Fruit fly (Drosophila melanogaster): ENCODE results near the gene Ctl2.

The Ctl2 gene

dm6 chr3R:29139767-29140755 lies 16.9 kb downstream of the Ctl2 start:
- TF ChIP-seq CG13204 (GFP tag; optimal IDR thresholded peaks at IDR 0.05) (no peak), gl (tag; optimal IDR thresholded peaks at IDR 0.05) (peak; percentile 19), CG8301 (tag; optimal IDR thresholded peaks at IDR 0.05) (peak; percentile 1), fd96Ca (GFP tag; IDR thresholded peaks at IDR 0.05) (0 out of 3 replicates have a peak, but pooled peaks have one; percentile 5), EcR (GFP tag; optimal IDR thresholded peaks at IDR 0.05) (peak; percentile 37), CG8159 (tag; optimal IDR thresholded peaks at IDR 0.05) (peak; percentile 69), CG17806 (tag; optimal IDR thresholded peaks at IDR 0.05) (peak; percentile 51), Pif1A (GFP tag; optimal IDR thresholded peaks at IDR 0.05) (no peak)

- TF ChIP-seq EcR (GFP tag; optimal IDR thresholded peaks at IDR 0.05), result no peak
- TF ChIP-seq CG12605 (GFP tag; IDR thresholded peaks at IDR 0.05), result peak; percentile 40; the same call in 1 of the 2 replicates
Measured at dm6 chr3R:29146710-29147109, 23.5 kb downstream of the Ctl2 start, which contains the start of gene CG14511. Gene CG14511, minus strand, starts transcription at chr3R:29146893.

dm6 chr3R:29148072-29148471 lies 24.9 kb downstream of the Ctl2 start, which contains the start of the genes CG11882 and Pglym78:
Gene CG11882, minus strand, starts transcription at chr3R:29148172.
Gene Pglym78, plus strand, starts transcription at chr3R:29148248.
- TF ChIP-seq Ets98B (GFP tag; IDR thresholded peaks at IDR 0.05), result 0 out of 2 replicates have a peak, but pooled peaks have one; percentile 7
- no peak for TF ChIP-seq CG10348 (GFP tag; IDR thresholded peaks at IDR 0.05)
- TF ChIP-seq Pif1A (GFP tag; optimal IDR thresholded peaks at IDR 0.05), result no peak
- TF ChIP-seq Pif1B (GFP tag; optimal IDR thresholded peaks at IDR 0.05), result no peak
- peak; percentile 59; the same call in 2 of the 3 replicates for TF ChIP-seq CG4496 (GFP tag; IDR thresholded peaks at IDR 0.05)
- TF ChIP-seq CG8301 (tag; optimal IDR thresholded peaks at IDR 0.05), result no peak
- no peak for TF ChIP-seq fd96Ca (GFP tag; IDR thresholded peaks at IDR 0.05)
- TF ChIP-seq EcR (GFP tag; optimal IDR thresholded peaks at IDR 0.05), result peak; percentile 67
- no peak for TF ChIP-seq CG8159 (tag; optimal IDR thresholded peaks at IDR 0.05)
- TF ChIP-seq CG17806 (tag; optimal IDR thresholded peaks at IDR 0.05), result no peak
- peak; percentile 54; the same call in 1 of the 2 replicates for TF ChIP-seq CG12605 (GFP tag; IDR thresholded peaks at IDR 0.05)
- peak; percentile 37 for TF ChIP-seq Snoo (tag; optimal IDR thresholded peaks at IDR 0.05)
- no peak for TF ChIP-seq rn (GFP tag; IDR thresholded peaks at IDR 0.05)
- no peak for TF ChIP-seq CG14655 (GFP tag; optimal IDR thresholded peaks at IDR 0.05)
- no peak for TF ChIP-seq CG9948 (tag; optimal IDR thresholded peaks at IDR 0.05)
- peak; percentile 55 for TF ChIP-seq CG32121 (GFP tag; IDR thresholded peaks at IDR 0.05)
- no peak for TF ChIP-seq CG34367 (tag; optimal IDR thresholded peaks at IDR 0.05)
- TF ChIP-seq CG15710 (tag; optimal IDR thresholded peaks at IDR 0.05), result peak; percentile 6
- TF ChIP-seq D1 (tag; optimal IDR thresholded peaks at IDR 0.05), result no peak

- TF ChIP-seq rn (GFP tag; IDR thresholded peaks at IDR 0.05) (no peak), D1 (tag; optimal IDR thresholded peaks at IDR 0.05) (no peak), CG4496 (GFP tag; IDR thresholded peaks at IDR 0.05) (peak; percentile 68; the same call in 2 of the 3 replicates), CG15710 (tag; optimal IDR thresholded peaks at IDR 0.05) (peak; percentile 42), CG8159 (tag; optimal IDR thresholded peaks at IDR 0.05) (peak; percentile 59), Pif1B (GFP tag; optimal IDR thresholded peaks at IDR 0.05) (no peak), CG10348 (GFP tag; IDR thresholded peaks at IDR 0.05) (no peak), Ets98B (GFP tag; IDR thresholded peaks at IDR 0.05) (peak; percentile 73), CG9948 (tag; optimal IDR thresholded peaks at IDR 0.05) (peak; percentile 20), CG34367 (tag; optimal IDR thresholded peaks at IDR 0.05) (peak; percentile 28), CG12605 (GFP tag; IDR thresholded peaks at IDR 0.05) (peak; percentile 66), CG32121 (GFP tag; IDR thresholded peaks at IDR 0.05) (peak; percentile 50), Pif1A (GFP tag; optimal IDR thresholded peaks at IDR 0.05) (no peak), EcR (GFP tag; optimal IDR thresholded peaks at IDR 0.05) (no peak), CG14655 (GFP tag; optimal IDR thresholded peaks at IDR 0.05) (no peak), gl (tag; optimal IDR thresholded peaks at IDR 0.05) (no peak), CG8301 (tag; optimal IDR thresholded peaks at IDR 0.05) (peak; percentile 61), CG17806 (tag; optimal IDR thresholded peaks at IDR 0.05) (peak; percentile 49), Snoo (tag; optimal IDR thresholded peaks at IDR 0.05) (peak; percentile 49), fd96Ca (GFP tag; IDR thresholded peaks at IDR 0.05) (peak; percentile 52; the same call in 1 of the 3 replicates), CG13204 (GFP tag; optimal IDR thresholded peaks at IDR 0.05) (no peak)
Measured at dm6 chr3R:29151621-29152092, 28.5 kb downstream of the Ctl2 start, which contains the start of gene eIF2D. Gene eIF2D, minus strand, starts transcription at chr3R:29151794.

- TF ChIP-seq CG10348 (GFP tag; IDR thresholded peaks at IDR 0.05) (no peak), Snoo (tag; optimal IDR thresholded peaks at IDR 0.05) (peak; percentile 23), CG15710 (tag; optimal IDR thresholded peaks at IDR 0.05) (peak; percentile 28), CG8159 (tag; optimal IDR thresholded peaks at IDR 0.05) (peak; percentile 24)
Measured at dm6 chr3R:29153197-29153644, 30.1 kb downstream of the Ctl2 start, which contains the start of the genes Slbp and Rpn2. Gene Slbp, minus strand, starts transcription at chr3R:29153266. Gene Rpn2, plus strand, starts transcription at chr3R:29153524.
